Fruit fly (Drosophila melanogaster) whole organism, pupa: ENCODE measurements around the gene CG13068.

Source experiments
- CG10348 ChIP-seq: fragments of 200-800 bp; sonication (Bioruptor generic); IDR thresholded peaks from 2 replicates; pipeline ENCODE4 v1.3.6; 2022; ENCODE audit warnings: missing biosample characterization, missing genetic modification characterization
- CG12605 ChIP-seq: fragments of 200-800 bp; sonication (Bioruptor generic); IDR thresholded peaks from 2 replicates; pipeline ENCODE4 v1.3.6; 2022; ENCODE audit warnings: missing biosample characterization, missing genetic modification characterization
- CG13204 ChIP-seq: fragments of 200-800 bp; sonication (Bioruptor generic); optimal IDR thresholded peaks from 2 replicates; lab custom pipeline; 2018; ENCODE audit warnings: missing biosample characterization, mild to moderate bottlenecking, missing genetic modification characterization, moderate library complexity
- CG14655 ChIP-seq: fragments of 200-800 bp; sonication (Bioruptor generic); optimal IDR thresholded peaks from 3 replicates; lab custom pipeline; 2017; ENCODE audit warnings: mild to moderate bottlenecking, missing biosample characterization, missing genetic modification reagents, missing genetic modification characterization
- CG15710 ChIP-seq: fragments of 200-800 bp; sonication (Bioruptor generic); optimal IDR thresholded peaks from 2 replicates; lab custom pipeline; 2018; ENCODE audit warnings: missing biosample characterization, mild to moderate bottlenecking, missing genetic modification characterization, moderate library complexity
- CG17806 ChIP-seq: fragments of 200-800 bp; sonication (Bioruptor generic); optimal IDR thresholded peaks from 2 replicates; lab custom pipeline; 2018; ENCODE audit warnings: missing biosample characterization, mild to moderate bottlenecking, missing genetic modification characterization, moderate library complexity
- CG32121 ChIP-seq: fragments of 200-800 bp; sonication (Bioruptor generic); IDR thresholded peaks from 2 replicates; pipeline ENCODE4 v1.3.6; 2022; ENCODE audit warnings: missing biosample characterization, missing genetic modification characterization
- CG34367 ChIP-seq: fragments of 200-800 bp; sonication (Bioruptor generic); optimal IDR thresholded peaks from 2 replicates; lab custom pipeline; 2018; ENCODE audit warnings: missing biosample characterization, mild to moderate bottlenecking, missing genetic modification characterization
- CG4496 ChIP-seq: fragments of 200-800 bp; sonication (Bioruptor generic); IDR thresholded peaks from 3 replicates; pipeline ENCODE4 v1.3.6; 2022; ENCODE audit warnings: missing biosample characterization, missing genetic modification characterization
- CG8159 ChIP-seq: fragments of 200-800 bp; sonication (Bioruptor generic); optimal IDR thresholded peaks from 3 replicates; lab custom pipeline; 2018; ENCODE audit warnings: missing biosample characterization, mild to moderate bottlenecking, missing genetic modification characterization, moderate library complexity
- CG8301 ChIP-seq: fragments of 200-800 bp; sonication (Bioruptor generic); optimal IDR thresholded peaks from 2 replicates; lab custom pipeline; 2018; ENCODE audit warnings: missing biosample characterization, mild to moderate bottlenecking, missing genetic modification characterization
- CG9948 ChIP-seq: fragments of 200-800 bp; sonication (Bioruptor generic); optimal IDR thresholded peaks from 2 replicates; lab custom pipeline; 2018; ENCODE audit warnings: missing biosample characterization, mild to moderate bottlenecking, missing genetic modification characterization, moderate library complexity
- D1 ChIP-seq: fragments of 200-800 bp; sonication (Bioruptor generic); optimal IDR thresholded peaks from 2 replicates; lab custom pipeline; 2018; ENCODE audit warnings: missing biosample characterization, mild to moderate bottlenecking, missing genetic modification characterization, moderate library complexity
- EcR ChIP-seq: fragments of 200-800 bp; sonication (Bioruptor generic); optimal IDR thresholded peaks from 3 replicates; lab custom pipeline; 2019; ENCODE audit warnings: missing biosample characterization, missing genetic modification characterization, mild to moderate bottlenecking, moderate library complexity, missing genetic modification reagents
- Ets98B ChIP-seq: fragments of 200-800 bp; sonication (Bioruptor generic); IDR thresholded peaks from 2 replicates; pipeline ENCODE4 v1.3.6; 2022; ENCODE audit warnings: missing biosample characterization, missing genetic modification characterization
- Pif1A ChIP-seq: fragments of 200-800 bp; sonication (Bioruptor generic); optimal IDR thresholded peaks from 3 replicates; lab custom pipeline; 2016; ENCODE audit warnings: missing biosample characterization, missing genetic modification characterization
- Pif1B ChIP-seq: fragments of 200-800 bp; sonication (Bioruptor generic); optimal IDR thresholded peaks from 3 replicates; lab custom pipeline; 2016; ENCODE audit warnings: missing biosample characterization, missing genetic modification characterization
- Snoo ChIP-seq: fragments of 200-800 bp; sonication (Bioruptor generic); optimal IDR thresholded peaks from 3 replicates; lab custom pipeline; 2017; ENCODE audit warnings: missing biosample characterization, mild to moderate bottlenecking, missing genetic modification characterization, inconsistent platforms
- fd96Ca ChIP-seq: fragments of 200-800 bp; sonication (Bioruptor generic); IDR thresholded peaks from 3 replicates; pipeline ENCODE4 v1.3.6; 2022; ENCODE audit warnings: missing biosample characterization, missing genetic modification characterization
- gl ChIP-seq: fragments of 200-800 bp; sonication (Bioruptor generic); optimal IDR thresholded peaks from 2 replicates; lab custom pipeline; 2018; ENCODE audit warnings: missing biosample characterization, mild to moderate bottlenecking, missing genetic modification characterization
- rn ChIP-seq: fragments of 200-800 bp; sonication (Bioruptor generic); IDR thresholded peaks from 2 replicates; pipeline ENCODE4 v1.3.6; 2022; ENCODE audit warnings: missing biosample characterization, missing genetic modification characterization

The CG13068 gene

dm6 chr3L:16261505-16261904 lies 7.7 kb upstream of the CG13068 start, which contains the start of gene CG34247:
Gene CG34247, minus strand, starts transcription at chr3L:16261605.
- TF ChIP-seq CG12605 (GFP tag; lab: Robert Waterston, UW) (no peak), CG4496 (GFP tag; lab: Robert Waterston, UW) (no peak), EcR (GFP tag; lab: Kevin White, UChicago) (peak; percentile 15), CG10348 (GFP tag; lab: Robert Waterston, UW) (no peak), CG15710 (tag; lab: Kevin White, UChicago) (no peak), CG34367 (tag; lab: Kevin White, UChicago) (no peak)

dm6 chr3L:16262440-16262839 lies 6.8 kb upstream of the CG13068 start, which contains the start of gene CG13071:
Gene CG13071, plus strand, starts transcription at chr3L:16262740.
- no peak for TF ChIP-seq CG8159
- TF ChIP-seq CG9948 (tag; lab: Kevin White, UChicago): no peak
- TF ChIP-seq fd96Ca (GFP tag; lab: Robert Waterston, UW): no peak
- no peak for TF ChIP-seq EcR (GFP tag; lab: Kevin White, UChicago)
- TF ChIP-seq CG32121 (GFP tag; lab: Robert Waterston, UW): no peak
- no peak for TF ChIP-seq CG12605 (GFP tag; lab: Robert Waterston, UW)
- no peak for TF ChIP-seq D1 (tag; lab: Kevin White, UChicago)

- TF ChIP-seq Pif1B (GFP tag; lab: Kevin White, UChicago) (no peak), CG17806 (no peak), CG8301 (tag; lab: Kevin White, UChicago) (no peak), CG12605 (GFP tag; lab: Robert Waterston, UW) (no peak), CG15710 (tag; lab: Kevin White, UChicago) (no peak), fd96Ca (GFP tag; lab: Robert Waterston, UW) (no peak), Pif1A (GFP tag; lab: Kevin White, UChicago) (no peak), CG9948 (tag; lab: Kevin White, UChicago) (no peak), CG32121 (GFP tag; lab: Robert Waterston, UW) (no peak), gl (tag; lab: Kevin White, UChicago) (no peak)
These were observed 6.1 kb upstream of the CG13068 start, which contains the start of gene CG13070 for dm6 chr3L:16263043-16263442. Gene CG13070, plus strand, starts transcription at chr3L:16263343.

- no peak for TF ChIP-seq CG4496 (GFP tag; lab: Robert Waterston, UW)
- TF ChIP-seq CG15710 (tag; lab: Kevin White, UChicago): no peak
- no peak for TF ChIP-seq Snoo (tag; lab: Kevin White, UChicago)
- TF ChIP-seq Pif1B (GFP tag; lab: Kevin White, UChicago): no peak
- TF ChIP-seq CG12605 (GFP tag; lab: Robert Waterston, UW): no peak
- TF ChIP-seq CG32121 (GFP tag; lab: Robert Waterston, UW): no peak
These were observed 4.2 kb upstream of the CG13068 start, which contains the start of the genes CG13051 and CG13069 for dm6 chr3L:16265000-16265399. Gene CG13051, minus strand, starts transcription at chr3L:16265100. Gene CG13069, plus strand, starts transcription at chr3L:16265385.

- TF ChIP-seq Snoo (tag; lab: Kevin White, UChicago) (no peak), EcR (GFP tag; lab: Kevin White, UChicago) (no peak), CG9948 (tag; lab: Kevin White, UChicago) (peak; percentile 53), Pif1A (GFP tag; lab: Kevin White, UChicago) (peak; percentile 22), CG13204 (GFP tag; lab: Kevin White, UChicago) (no peak), CG12605 (GFP tag; lab: Robert Waterston, UW) (no peak), CG14655 (GFP tag; lab: Kevin White, UChicago) (peak; percentile 65), CG8301 (tag; lab: Kevin White, UChicago) (peak; percentile 45), CG10348 (GFP tag; lab: Robert Waterston, UW) (no peak), CG4496 (GFP tag; lab: Robert Waterston, UW) (no peak; the same call in 2 of the 3 replicates), CG34367 (tag; lab: Kevin White, UChicago) (peak; percentile 45), CG15710 (tag; lab: Kevin White, UChicago) (peak; percentile 73), gl (tag; lab: Kevin White, UChicago) (peak; percentile 12), CG8159 (peak; percentile 75), fd96Ca (GFP tag; lab: Robert Waterston, UW) (no peak), Ets98B (GFP tag; lab: Robert Waterston, UW) (no peak), CG32121 (GFP tag; lab: Robert Waterston, UW) (no peak), Pif1B (GFP tag; lab: Kevin White, UChicago) (peak; percentile 10), rn (no peak), D1 (tag; lab: Kevin White, UChicago) (no peak), CG17806 (peak; percentile 57)
These were observed 972 bp upstream of the CG13068 start, which contains the start of gene CG4950 for dm6 chr3L:16268106-16268733. Gene CG4950, minus strand, starts transcription at chr3L:16268156.

dm6 chr3L:16270802-16271332 lies 1.7 kb downstream of the CG13068 start, which contains the start of the genes CG34248 and CG13067:
Gene CG34248, minus strand, starts transcription at chr3L:16270902.
Gene CG13067, plus strand, starts transcription at chr3L:16271282.
- TF ChIP-seq D1 (tag; lab: Kevin White, UChicago): no peak
- no peak for TF ChIP-seq rn
- no peak for TF ChIP-seq CG8301 (tag; lab: Kevin White, UChicago)
- TF ChIP-seq CG17806: no peak
- no peak for TF ChIP-seq gl (tag; lab: Kevin White, UChicago)
- no peak for TF ChIP-seq Snoo (tag; lab: Kevin White, UChicago)
- TF ChIP-seq CG10348 (GFP tag; lab: Robert Waterston, UW): no peak
- no peak for TF ChIP-seq fd96Ca (GFP tag; lab: Robert Waterston, UW)
- no peak for TF ChIP-seq CG4496 (GFP tag; lab: Robert Waterston, UW)
- no peak for TF ChIP-seq CG9948 (tag; lab: Kevin White, UChicago)
- TF ChIP-seq Pif1B (GFP tag; lab: Kevin White, UChicago): no peak
- no peak for TF ChIP-seq CG34367 (tag; lab: Kevin White, UChicago)
- no peak for TF ChIP-seq CG12605 (GFP tag; lab: Robert Waterston, UW)
- TF ChIP-seq CG32121 (GFP tag; lab: Robert Waterston, UW): no peak
- no peak for TF ChIP-seq EcR (GFP tag; lab: Kevin White, UChicago)
- no peak for TF ChIP-seq CG14655 (GFP tag; lab: Kevin White, UChicago)
- TF ChIP-seq CG8159: no peak
- TF ChIP-seq CG13204 (GFP tag; lab: Kevin White, UChicago): no peak
- TF ChIP-seq CG15710 (tag; lab: Kevin White, UChicago): no peak
- TF ChIP-seq, all 21 proteins: peak for 0
